Worm (Caenorhabditis elegans): ENCODE measurements around the gene Y50E8A.12.

ce11 chrV:14762563-14762962, 21.4 kb downstream of the Y50E8A.12 start:
- no peak for TF ChIP-seq ztf-29 (GFP tag; IDR thresholded peaks at IDR 0.05)
- TF ChIP-seq klf-2 (GFP tag; conservative IDR thresholded peaks at IDR 0.05), result no peak
- no peak for TF ChIP-seq tab-1 (GFP tag; IDR thresholded peaks at IDR 0.05)

Data from whole organism, midembryonic.